Fruit fly (Drosophila melanogaster) whole organism, prepupa: ENCODE measurements around the gene Acp63F.
A peak's percentile ranks its signal among the peaks of the same experiment; 100 is the strongest.

Experiments
- Blimp-1 ChIP-seq: fragments of 200-800 bp; sonication (Bioruptor generic); optimal IDR thresholded peaks from 3 replicates; lab custom pipeline; 2017; ENCODE audit warnings: missing biosample characterization, missing genetic modification characterization, mild to moderate bottlenecking, moderate library complexity, missing genetic modification reagents
- CG10631 ChIP-seq: fragments of 200-800 bp; sonication (Bioruptor generic); optimal IDR thresholded peaks from 2 replicates; lab custom pipeline; 2016; ENCODE audit warnings: missing biosample characterization, missing genetic modification characterization
- CG10669 ChIP-seq: fragments of 200-800 bp; sonication (Bioruptor generic); optimal IDR thresholded peaks from 3 replicates; lab custom pipeline; 2018; ENCODE audit warnings: missing biosample characterization, mild to moderate bottlenecking, missing genetic modification characterization, moderate library complexity
- CG11762 ChIP-seq: fragments of 200-800 bp; sonication (Bioruptor generic); optimal IDR thresholded peaks from 3 replicates; lab custom pipeline; 2016; ENCODE audit warnings: missing biosample characterization, missing genetic modification characterization; ENCODE audit not compliant: insufficient read depth
- CG11902 ChIP-seq: fragments of 200-800 bp; sonication (Bioruptor generic); optimal IDR thresholded peaks from 3 replicates; lab custom pipeline; 2016; ENCODE audit warnings: missing biosample characterization, missing genetic modification characterization
- CG15336 ChIP-seq: fragments of 200-800 bp; sonication (Bioruptor generic); IDR thresholded peaks from 2 replicates; pipeline ENCODE4 v1.3.6; 2022; ENCODE audit warnings: missing biosample characterization, missing genetic modification characterization
- CG1621 ChIP-seq: fragments of 200-800 bp; sonication (Bioruptor generic); optimal IDR thresholded peaks from 3 replicates; lab custom pipeline; 2018; ENCODE audit warnings: missing biosample characterization, mild to moderate bottlenecking, missing genetic modification characterization
- CG16779 ChIP-seq: fragments of 200-800 bp; sonication (Bioruptor generic); optimal IDR thresholded peaks from 3 replicates; lab custom pipeline; 2017; ENCODE audit warnings: missing biosample characterization, mild to moderate bottlenecking, missing genetic modification characterization
- CG3032 ChIP-seq: fragments of 200-800 bp; optimal IDR thresholded peaks from 2 replicates; lab custom pipeline; 2019; ENCODE audit warnings: missing biosample characterization, mild to moderate bottlenecking, missing genetic modification characterization, moderate library complexity
- CG31627 ChIP-seq: fragments of 200-800 bp; sonication (Bioruptor generic); optimal IDR thresholded peaks from 3 replicates; lab custom pipeline; 2016; ENCODE audit warnings: missing biosample characterization, missing genetic modification characterization
- CG32006 ChIP-seq: fragments of 200-800 bp; sonication (Bioruptor generic); optimal IDR thresholded peaks from 3 replicates; lab custom pipeline; 2017; ENCODE audit warnings: missing biosample characterization, mild to moderate bottlenecking, missing genetic modification characterization
- CG34406 ChIP-seq: fragments of 200-800 bp; sonication (Bioruptor generic); optimal IDR thresholded peaks from 3 replicates; lab custom pipeline; 2016; ENCODE audit warnings: missing biosample characterization, missing genetic modification characterization
- CG3919 ChIP-seq: fragments of 200-800 bp; sonication (Bioruptor generic); optimal IDR thresholded peaks from 3 replicates; lab custom pipeline; 2016; ENCODE audit warnings: missing biosample characterization, missing genetic modification characterization
- CG4318 ChIP-seq: fragments of 200-800 bp; sonication (Bioruptor generic); optimal IDR thresholded peaks from 3 replicates; lab custom pipeline; 2017; ENCODE audit warnings: missing biosample characterization, mild to moderate bottlenecking, missing genetic modification characterization
- CG6163 ChIP-seq: fragments of 200-800 bp; sonication (Bioruptor generic); IDR thresholded peaks from 3 replicates; pipeline ENCODE4 v1.3.6; 2022; ENCODE audit warnings: missing biosample characterization, missing genetic modification characterization
- CG6808 ChIP-seq: fragments of 200-800 bp; sonication (Bioruptor generic); optimal IDR thresholded peaks from 3 replicates; lab custom pipeline; 2017; ENCODE audit warnings: missing biosample characterization, missing genetic modification characterization, mild to moderate bottlenecking, moderate library complexity, missing genetic modification reagents
- CG6854 ChIP-seq: fragments of 200-800 bp; sonication (Bioruptor generic); optimal IDR thresholded peaks from 2 replicates; lab custom pipeline; 2017; ENCODE audit warnings: missing biosample characterization, mild to moderate bottlenecking, missing genetic modification characterization
- CG7368 ChIP-seq: fragments of 200-800 bp; sonication (Bioruptor generic); optimal IDR thresholded peaks from 3 replicates; lab custom pipeline; 2016; ENCODE audit warnings: missing biosample characterization, missing genetic modification characterization
- CG8119 ChIP-seq: fragments of 200-800 bp; sonication (Bioruptor generic); IDR thresholded peaks from 3 replicates; pipeline ENCODE4 v1.3.6; 2022; ENCODE audit warnings: missing biosample characterization, missing genetic modification characterization
- CG8319 ChIP-seq: fragments of 200-800 bp; sonication (Bioruptor generic); optimal IDR thresholded peaks from 3 replicates; lab custom pipeline; 2016; ENCODE audit warnings: missing biosample characterization, missing genetic modification characterization
- CG8632 ChIP-seq: fragments of 200-800 bp; sonication (Bioruptor generic); optimal IDR thresholded peaks from 3 replicates; lab custom pipeline; 2016; ENCODE audit warnings: missing biosample characterization, missing genetic modification characterization
- CG9139 ChIP-seq: fragments of 200-800 bp; sonication (Bioruptor generic); optimal IDR thresholded peaks from 3 replicates; lab custom pipeline; 2017; ENCODE audit warnings: missing biosample characterization, mild to moderate bottlenecking, missing genetic modification characterization
- Eip75B ChIP-seq: fragments of 200-800 bp; sonication (Bioruptor generic); optimal IDR thresholded peaks from 3 replicates; lab custom pipeline; 2016; ENCODE audit warnings: missing biosample characterization, missing genetic modification characterization
- Eip78C ChIP-seq: fragments of 200-800 bp; sonication (Bioruptor generic); peaks from one replicate; lab custom pipeline; 2016; ENCODE audit warnings: missing biosample characterization, missing genetic modification characterization
- Eip93F ChIP-seq: fragments of 200-800 bp; sonication (Bioruptor generic); optimal IDR thresholded peaks from 2 replicates; lab custom pipeline; 2016; ENCODE audit warnings: missing biosample characterization, mild to moderate bottlenecking, missing genetic modification characterization
- Ets21C ChIP-seq: fragments of 200-800 bp; sonication (Bioruptor generic); optimal IDR thresholded peaks from 3 replicates; lab custom pipeline; 2016; ENCODE audit warnings: missing biosample characterization, missing genetic modification characterization
- Ets96B ChIP-seq: fragments of 200-800 bp; optimal IDR thresholded peaks from 2 replicates; lab custom pipeline; 2019; ENCODE audit warnings: missing biosample characterization, mild to moderate bottlenecking, missing genetic modification characterization, moderate library complexity
- Hr39 ChIP-seq: fragments of 200-800 bp; sonication (Bioruptor generic); optimal IDR thresholded peaks from 2 replicates; lab custom pipeline; 2016; ENCODE audit warnings: missing biosample characterization, missing genetic modification characterization
- Hr4 ChIP-seq: fragments of 200-800 bp; sonication (Bioruptor generic); optimal IDR thresholded peaks from 3 replicates; lab custom pipeline; 2016; ENCODE audit warnings: missing biosample characterization, missing genetic modification characterization
- Lpt ChIP-seq: fragments of 200-800 bp; sonication (Bioruptor generic); optimal IDR thresholded peaks from 3 replicates; lab custom pipeline; 2016; ENCODE audit warnings: missing biosample characterization, missing genetic modification characterization
- Met ChIP-seq: fragments of 200-800 bp; sonication (Bioruptor generic); optimal IDR thresholded peaks from 3 replicates; lab custom pipeline; 2016; ENCODE audit warnings: missing biosample characterization, missing genetic modification characterization
- OdsH ChIP-seq: fragments of 200-800 bp; sonication (Bioruptor generic); optimal IDR thresholded peaks from 3 replicates; lab custom pipeline; 2016; ENCODE audit warnings: missing biosample characterization, missing genetic modification characterization
- Smox ChIP-seq: fragments of 200-800 bp; sonication (Bioruptor generic); optimal IDR thresholded peaks from 3 replicates; lab custom pipeline; 2016; ENCODE audit warnings: missing biosample characterization, missing genetic modification characterization
- Sox102F ChIP-seq: fragments of 200-800 bp; sonication (Bioruptor generic); optimal IDR thresholded peaks from 2 replicates; lab custom pipeline; 2016; ENCODE audit warnings: missing biosample characterization, mild to moderate bottlenecking, missing genetic modification characterization
- Sox14 ChIP-seq: fragments of 200-800 bp; sonication (Bioruptor generic); optimal IDR thresholded peaks from 3 replicates; lab custom pipeline; 2016; ENCODE audit warnings: missing biosample characterization, missing genetic modification characterization
- Sox15 ChIP-seq: fragments of 200-800 bp; sonication (Bioruptor generic); optimal IDR thresholded peaks from 3 replicates; lab custom pipeline; 2016; ENCODE audit warnings: missing biosample characterization, missing genetic modification characterization
- acj6 ChIP-seq: fragments of 200-800 bp; sonication (Bioruptor generic); optimal IDR thresholded peaks from 3 replicates; lab custom pipeline; 2016; ENCODE audit warnings: missing biosample characterization, missing genetic modification characterization
- cyc ChIP-seq: fragments of 200-800 bp; sonication (Bioruptor generic); optimal IDR thresholded peaks from 3 replicates; lab custom pipeline; 2016; ENCODE audit warnings: missing biosample characterization, missing genetic modification characterization
- dac ChIP-seq: fragments of 200-800 bp; sonication (Bioruptor generic); optimal IDR thresholded peaks from 2 replicates; lab custom pipeline; 2017; ENCODE audit warnings: missing biosample characterization, mild to moderate bottlenecking, missing genetic modification characterization
- dsx ChIP-seq: fragments of 200-800 bp; optimal IDR thresholded peaks from 3 replicates; lab custom pipeline; 2019; ENCODE audit warnings: missing biosample characterization, mild to moderate bottlenecking, missing genetic modification characterization, moderate library complexity; ENCODE audit not compliant: poor library complexity, severe bottlenecking
- eg ChIP-seq: fragments of 200-800 bp; sonication (Bioruptor generic); IDR thresholded peaks from 3 replicates; pipeline ENCODE4 v1.3.6; 2022; ENCODE audit warnings: missing biosample characterization, missing genetic modification characterization
- esn ChIP-seq: fragments of 200-800 bp; sonication (Bioruptor generic); optimal IDR thresholded peaks from 2 replicates; lab custom pipeline; 2016; ENCODE audit warnings: missing biosample characterization, mild to moderate bottlenecking, missing genetic modification characterization, moderate library complexity
- fd59A ChIP-seq: fragments of 200-800 bp; sonication (Bioruptor generic); optimal IDR thresholded peaks from 2 replicates; lab custom pipeline; 2017; ENCODE audit warnings: missing biosample characterization, mild to moderate bottlenecking, missing genetic modification characterization, missing genetic modification reagents
- fd85E ChIP-seq: fragments of 200-800 bp; sonication (Bioruptor generic); optimal IDR thresholded peaks from 3 replicates; lab custom pipeline; 2016; ENCODE audit warnings: missing biosample characterization, missing genetic modification characterization
- fkh ChIP-seq: fragments of 200-800 bp; sonication (Bioruptor generic); optimal IDR thresholded peaks from 3 replicates; lab custom pipeline; 2017; ENCODE audit warnings: missing biosample characterization, mild to moderate bottlenecking, missing genetic modification characterization, moderate library complexity
- lz ChIP-seq: fragments of 200-800 bp; sonication (Bioruptor generic); optimal IDR thresholded peaks from 3 replicates; lab custom pipeline; 2016; ENCODE audit warnings: missing biosample characterization, missing genetic modification characterization
- net ChIP-seq: fragments of 200-800 bp; sonication (Bioruptor generic); optimal IDR thresholded peaks from 3 replicates; lab custom pipeline; 2016; ENCODE audit warnings: missing biosample characterization, missing genetic modification characterization
- salr ChIP-seq, 2 experiments: fragments of 200-800 bp; sonication (Bioruptor generic); optimal IDR thresholded peaks; 3 replicates each; lab custom pipeline; 2016 to 2018; ENCODE audit warnings: missing biosample characterization in 2 of 2, missing genetic modification characterization in 2 of 2, mild to moderate bottlenecking in 1 of 2
- svp ChIP-seq: fragments of 200-800 bp; sonication (Bioruptor generic); peaks from one replicate; lab custom pipeline; 2016; ENCODE audit warnings: missing biosample characterization, missing genetic modification characterization
- topi ChIP-seq: fragments of 200-800 bp; sonication (Bioruptor generic); optimal IDR thresholded peaks from 3 replicates; lab custom pipeline; 2016; ENCODE audit warnings: missing biosample characterization, missing genetic modification characterization
- vri ChIP-seq: fragments of 200-800 bp; sonication (Bioruptor generic); optimal IDR thresholded peaks from 3 replicates; lab custom pipeline; 2016; ENCODE audit warnings: missing biosample characterization, mild to moderate bottlenecking, missing genetic modification characterization

Acp63F gene

DNA sequence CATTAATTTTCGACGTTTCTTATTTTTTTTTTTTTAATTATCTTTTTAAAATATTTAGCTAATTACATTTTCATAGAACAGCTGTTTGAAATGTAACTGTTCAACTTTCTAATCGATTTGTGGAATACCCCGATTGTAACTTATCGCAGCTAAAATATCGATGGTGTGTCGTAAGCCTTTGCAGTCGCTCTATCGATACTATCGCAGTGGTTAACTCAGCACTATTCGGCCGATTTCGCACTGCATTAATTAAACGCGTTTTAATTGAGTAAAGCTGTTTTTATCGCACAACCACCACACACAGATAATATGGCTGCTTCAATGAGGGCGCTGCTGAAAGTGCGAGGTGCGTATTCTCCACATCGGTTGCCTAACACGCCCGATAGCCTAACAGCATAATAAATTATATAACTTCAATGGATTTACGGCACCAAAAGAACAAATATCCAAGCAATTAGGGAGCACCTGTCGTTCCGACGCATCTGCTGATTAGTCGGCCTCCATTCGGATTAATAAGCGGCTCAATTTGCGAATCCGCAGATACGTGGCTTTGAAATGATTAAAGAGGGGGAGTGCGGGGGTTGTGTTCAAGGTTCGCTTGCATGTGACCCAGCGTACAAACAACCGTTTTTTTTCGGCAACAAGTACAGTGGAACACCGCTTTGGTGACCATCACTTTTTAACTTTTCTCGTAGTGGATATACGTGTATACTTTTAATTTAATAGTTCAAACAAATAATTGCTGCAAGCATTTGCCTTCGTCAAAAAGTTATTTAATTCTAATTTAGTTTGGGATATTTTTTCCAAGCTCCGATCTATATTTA is 1.9 kb downstream of the Acp63F start, which contains the start of gene Scsalpha1:
Gene Scsalpha1, plus strand, starts transcription at position 202 of the 824 bp plus-strand sequence.
- TF ChIP-seq CG6854 (GFP tag; lab: Kevin White, UChicago) (peak; percentile 35), CG8319 (GFP tag; lab: Kevin White, UChicago) (no peak), fd59A (GFP tag; lab: Kevin White, UChicago) (no peak), Sox14 (GFP tag; lab: Kevin White, UChicago) (peak; percentile 20), topi (peak; percentile 10), eg (GFP tag; lab: Robert Waterston, UW) (no peak; the same call in 1 of the 3 replicates), esn (GFP tag; lab: Kevin White, UChicago) (peak; percentile 55), CG6808 (peak; percentile 38), CG11902 (GFP tag; lab: Kevin White, UChicago) (no peak), CG8119 (GFP tag; lab: Robert Waterston, UW) (peak; percentile 71), Ets21C (no peak), dsx (GFP tag; lab: Kevin White, UChicago) (no peak), CG4318 (GFP tag; lab: Kevin White, UChicago) (no peak), CG16779 (no peak), CG10669 (GFP tag; lab: Kevin White, UChicago) (no peak), CG3032 (tag; lab: Kevin White, UChicago) (no peak), CG10631 (GFP tag; lab: Kevin White, UChicago) (no peak), svp (GFP tag; lab: Kevin White, UChicago) (peak; percentile 98), Ets96B (tag; lab: Kevin White, UChicago) (peak; percentile 7), CG32006 (GFP tag; lab: Kevin White, UChicago) (no peak), fkh (GFP tag; lab: Kevin White, UChicago) (peak; percentile 7), CG31627 (peak; percentile 47), CG3919 (peak; percentile 40), Hr4 (GFP tag; lab: Kevin White, UChicago) (peak; percentile 60), salr (GFP tag; optimal IDR thresholded peaks at IDR 0.05; lab: Kevin White, UChicago) (peak; percentile 7 to 21), Eip75B (GFP tag; lab: Kevin White, UChicago) (no peak), Met (GFP tag; lab: Kevin White, UChicago) (no peak), Eip93F (GFP tag; lab: Kevin White, UChicago) (no peak), Hr39 (peak; percentile 58), CG9139 (peak; percentile 45), CG15336 (peak; percentile 46; the same call in 1 of the 2 replicates), Sox15 (GFP tag; lab: Kevin White, UChicago) (peak; percentile 21), Lpt (GFP tag; lab: Kevin White, UChicago) (no peak), Blimp-1 (GFP tag; lab: Kevin White, UChicago) (peak; percentile 4), CG6163 (no peak; the same call in 1 of the 3 replicates), net (GFP tag; lab: Kevin White, UChicago) (no peak), Eip78C (GFP tag; lab: Kevin White, UChicago) (peak; percentile 88), CG8632 (GFP tag; lab: Kevin White, UChicago) (no peak), acj6 (GFP tag; lab: Kevin White, UChicago) (peak; percentile 43), dac (GFP tag; lab: Kevin White, UChicago) (peak; percentile 1), lz (GFP tag; lab: Kevin White, UChicago) (peak; percentile 45), cyc (GFP tag; lab: Kevin White, UChicago) (no peak), OdsH (GFP tag; lab: Kevin White, UChicago) (peak; percentile 38), CG1621 (tag; lab: Kevin White, UChicago) (no peak), vri (peak; percentile 61), Smox (GFP tag; lab: Kevin White, UChicago) (no peak), CG11762 (peak; percentile 15), CG7368 (GFP tag; lab: Kevin White, UChicago) (no peak), CG34406 (peak; percentile 50), Sox102F (GFP tag; lab: Kevin White, UChicago) (no peak), fd85E (GFP tag; lab: Kevin White, UChicago) (no peak)
